Worm (Caenorhabditis elegans) whole organism, L1 larva: ENCODE measurements around the gene hum-6.

Experiments
- ama-1 ChIP-seq: fragments of 150-350 bp; optimal IDR thresholded peaks from 2 replicates; lab custom pipeline; 2014
- elt-2 ChIP-seq: sonication (generic microtip); optimal IDR thresholded peaks from 2 replicates; lab custom pipeline; 2016; ENCODE audit warnings: missing genetic modification characterization, mild to moderate bottlenecking, inconsistent platforms, missing compliant biosample characterization, missing genetic modification reagents
- ets-5 ChIP-seq: fragments of 200-800 bp; sonication (Bioruptor generic); IDR thresholded peaks from 2 replicates; pipeline ENCODE4 v1.3.6; 2022; ENCODE audit warnings: missing genetic modification characterization, missing compliant biosample characterization
- nhr-12 ChIP-seq: sonication (generic microtip); optimal IDR thresholded peaks from 2 replicates; lab custom pipeline; 2017; ENCODE audit warnings: missing biosample characterization, missing genetic modification characterization
- nhr-77 ChIP-seq: fragments of 150-350 bp; optimal IDR thresholded peaks from 2 replicates; lab custom pipeline; 2014; ENCODE audit warnings: missing biosample characterization, missing genetic modification characterization
- skn-1 ChIP-seq: fragments of 150-350 bp; optimal IDR thresholded peaks from 2 replicates; lab custom pipeline; 2014; ENCODE audit warnings: missing biosample characterization, missing genetic modification characterization
- unc-130 ChIP-seq: fragments of 150-350 bp; optimal IDR thresholded peaks from 2 replicates; lab custom pipeline; 2017; ENCODE audit warnings: missing biosample characterization, missing genetic modification characterization, inconsistent platforms
- unc-86 ChIP-seq: sonication (generic microtip); optimal IDR thresholded peaks from 2 replicates; lab custom pipeline; 2016; ENCODE audit warnings: missing genetic modification characterization, missing compliant biosample characterization

ce11 chrX:2287092-2287491, 15.8 kb upstream of the hum-6 start, which contains the start of gene sav-1:
- TF ChIP-seq elt-2 (tag; lab: Kevin White, UChicago) (no peak), ets-5 (GFP tag; lab: Robert Waterston, UW) (no peak), ama-1 (no peak), unc-130 (tag; lab: Kevin White, UChicago) (no peak), unc-86 (tag; lab: Kevin White, UChicago) (no peak), nhr-77 (tag; lab: Kevin White, UChicago) (no peak), nhr-12 (tag; lab: Kevin White, UChicago) (no peak), skn-1 (tag; lab: Kevin White, UChicago) (no peak)
